Worm (Caenorhabditis elegans): ENCODE results near the gene usp-33.

usp-33 gene

ce11 chrX:15567986-15568940, 22.9 kb upstream of the usp-33 start, which contains the start of gene dyn-1:
Gene dyn-1 (plus strand): TSS chrX:15568890.
- no peak for TF ChIP-seq dao-5 (tag; optimal IDR thresholded peaks at IDR 0.05)
- TF ChIP-seq W03F9.2 (tag; optimal IDR thresholded peaks at IDR 0.05) = peak; percentile 14

DNA sequence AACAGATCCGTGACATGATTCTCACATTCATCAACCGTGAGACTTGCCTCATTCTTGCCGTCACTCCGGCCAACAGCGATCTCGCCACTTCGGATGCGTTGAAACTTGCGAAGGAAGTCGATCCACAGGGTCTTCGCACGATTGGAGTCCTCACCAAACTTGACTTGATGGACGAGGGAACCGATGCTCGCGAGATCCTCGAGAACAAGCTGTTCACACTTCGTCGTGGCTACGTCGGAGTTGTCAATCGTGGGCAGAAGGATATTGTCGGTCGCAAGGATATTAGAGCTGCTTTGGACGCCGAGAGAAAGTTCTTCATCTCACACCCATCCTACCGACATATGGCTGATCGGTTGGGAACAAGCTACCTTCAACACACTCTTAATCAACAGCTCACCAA, 21.5 kb upstream of the usp-33 start:
- no peak for TF ChIP-seq dao-5 (tag; optimal IDR thresholded peaks at IDR 0.05)
- TF ChIP-seq W03F9.2 (tag; optimal IDR thresholded peaks at IDR 0.05) = no peak
- TF ChIP-seq him-1 (tag; optimal IDR thresholded peaks at IDR 0.05) = no peak

ce11 chrX:15572021-15572420, 19.1 kb upstream of the usp-33 start:
- TF ChIP-seq dao-5 (tag; optimal IDR thresholded peaks at IDR 0.05) (no peak), W03F9.2 (tag; optimal IDR thresholded peaks at IDR 0.05) (no peak), him-1 (tag; optimal IDR thresholded peaks at IDR 0.05) (no peak)

ce11 chrX:15575460-15575859, 15.7 kb upstream of the usp-33 start:
- no peak for TF ChIP-seq W03F9.2 (tag; optimal IDR thresholded peaks at IDR 0.05)

- TF ChIP-seq him-1 (tag; optimal IDR thresholded peaks at IDR 0.05) = no peak
- no peak for TF ChIP-seq W03F9.2 (tag; optimal IDR thresholded peaks at IDR 0.05)
- no peak for TF ChIP-seq dao-5 (tag; optimal IDR thresholded peaks at IDR 0.05)
Observed at ce11 chrX:15576942-15577341, 14.2 kb upstream of the usp-33 start, which contains the start of gene K09A9.6. Gene K09A9.6 (plus strand): TSS chrX:15577242.

- TF ChIP-seq dao-5 (tag; optimal IDR thresholded peaks at IDR 0.05) (no peak), W03F9.2 (tag; optimal IDR thresholded peaks at IDR 0.05) (no peak), him-1 (tag; optimal IDR thresholded peaks at IDR 0.05) (no peak)
Observed at ce11 chrX:15585144-15585543, 6.0 kb upstream of the usp-33 start.

DNA sequence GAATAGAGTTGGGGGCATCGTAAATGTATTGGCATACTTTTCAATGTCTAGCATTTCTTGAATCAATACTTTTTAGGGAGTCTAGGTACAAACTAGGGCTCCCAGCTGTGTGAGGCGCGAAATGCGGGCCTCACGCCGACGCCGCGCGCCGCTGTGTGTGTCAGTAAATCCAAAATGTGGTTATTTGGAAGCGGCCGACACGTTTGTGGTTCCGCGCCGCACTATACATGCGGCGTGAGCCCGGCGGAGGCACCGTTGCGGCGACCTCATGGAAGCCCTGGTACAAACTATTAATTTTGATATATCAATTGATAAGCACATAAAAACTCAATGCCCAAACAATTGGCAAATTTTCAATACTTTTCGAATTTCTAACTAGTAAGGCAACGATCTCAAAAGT, 5.0 kb upstream of the usp-33 start:
- TF ChIP-seq dao-5 (tag; optimal IDR thresholded peaks at IDR 0.05) (no peak), W03F9.2 (tag; optimal IDR thresholded peaks at IDR 0.05) (no peak), him-1 (tag; optimal IDR thresholded peaks at IDR 0.05) (no peak)

- no peak for TF ChIP-seq dao-5 (tag; optimal IDR thresholded peaks at IDR 0.05)
- no peak for TF ChIP-seq W03F9.2 (tag; optimal IDR thresholded peaks at IDR 0.05)
- TF ChIP-seq him-1 (tag; optimal IDR thresholded peaks at IDR 0.05) = no peak
Observed at ce11 chrX:15590347-15590928, 730 bp upstream of the usp-33 start, which contains the start of gene gas-1. Gene gas-1 (minus strand): TSS chrX:15590397.

- TF ChIP-seq dao-5 (tag; optimal IDR thresholded peaks at IDR 0.05) = no peak
- TF ChIP-seq W03F9.2 (tag; optimal IDR thresholded peaks at IDR 0.05) = no peak
- TF ChIP-seq him-1 (tag; optimal IDR thresholded peaks at IDR 0.05) = no peak
Observed at ce11 chrX:15593366-15593765, 2.2 kb downstream of the usp-33 start.

ce11 chrX:15594019-15594418, 2.9 kb downstream of the usp-33 start:
- no peak for TF ChIP-seq dao-5 (tag; optimal IDR thresholded peaks at IDR 0.05)

DNA sequence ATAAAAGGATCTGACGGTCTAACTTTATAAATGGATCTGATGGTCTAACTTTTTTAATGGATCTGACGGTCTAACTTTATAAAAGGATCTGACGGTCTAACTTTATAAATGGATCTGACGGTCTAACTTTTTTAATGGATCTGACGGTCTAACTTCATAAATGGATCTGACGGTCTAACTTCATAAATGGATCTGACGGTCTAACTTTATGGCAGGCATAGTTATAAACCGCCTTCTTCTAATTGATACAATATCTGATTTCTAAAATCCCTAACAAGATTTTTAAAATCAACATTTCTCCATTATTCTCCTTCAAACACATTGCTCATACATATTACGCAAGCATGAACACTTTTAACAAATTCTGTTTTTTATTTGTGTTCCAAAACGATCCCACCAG, 5.9 kb downstream of the usp-33 start, which contains the start of gene K09A9.8:
K09A9.8 (minus strand) TSS at position 101 of the 400 bp plus-strand sequence.
- no peak for TF ChIP-seq W03F9.2 (tag; optimal IDR thresholded peaks at IDR 0.05)
- TF ChIP-seq dao-5 (tag; optimal IDR thresholded peaks at IDR 0.05) = no peak
- TF ChIP-seq him-1 (tag; optimal IDR thresholded peaks at IDR 0.05) = no peak

- no peak for TF ChIP-seq him-1 (tag; optimal IDR thresholded peaks at IDR 0.05)
- no peak for TF ChIP-seq W03F9.2 (tag; optimal IDR thresholded peaks at IDR 0.05)
- TF ChIP-seq dao-5 (tag; optimal IDR thresholded peaks at IDR 0.05) = no peak
Observed at ce11 chrX:15598661-15599384, 7.7 kb downstream of the usp-33 start.

ce11 chrX:15599925-15600324, 8.8 kb downstream of the usp-33 start:
- no peak for TF ChIP-seq W03F9.2 (tag; optimal IDR thresholded peaks at IDR 0.05)
- TF ChIP-seq him-1 (tag; optimal IDR thresholded peaks at IDR 0.05) = no peak
- no peak for TF ChIP-seq dao-5 (tag; optimal IDR thresholded peaks at IDR 0.05)

Data from whole organism, L4/young adult.